Fruit fly (Drosophila melanogaster) whole organism, embryonic: ENCODE results near the gene CG18508.
A peak's percentile ranks its signal among the peaks of the same experiment; 100 is the strongest.

Experiments used
- Awh ChIP-seq: fragments of 200-800 bp; sonication (Bioruptor generic); IDR thresholded peaks from 2 replicates; pipeline ENCODE4, ENCODE4 v1.3.6; 2022; ENCODE audit warnings: missing biosample characterization, missing genetic modification characterization
- CG10267 ChIP-seq: fragments of 200-800 bp; sonication (Bioruptor generic); optimal IDR thresholded peaks from 2 replicates; lab custom pipeline; 2018; ENCODE audit warnings: missing biosample characterization, mild to moderate bottlenecking, missing genetic modification characterization, moderate library complexity
- CG10431 ChIP-seq: fragments of 200-800 bp; sonication (Bioruptor generic); optimal IDR thresholded peaks from 3 replicates; lab custom pipeline; 2018; ENCODE audit warnings: missing biosample characterization, mild to moderate bottlenecking, missing genetic modification characterization
- CG12391 ChIP-seq: fragments of 200-800 bp; sonication (Bioruptor generic); optimal IDR thresholded peaks from 3 replicates; lab custom pipeline; 2018; ENCODE audit warnings: missing biosample characterization, mild to moderate bottlenecking, missing genetic modification characterization, moderate library complexity
- CG12744 ChIP-seq: fragments of 200-800 bp; sonication (Bioruptor generic); optimal IDR thresholded peaks from 2 replicates; lab custom pipeline; 2016; ENCODE audit warnings: missing biosample characterization, missing genetic modification characterization
- CG15514 ChIP-seq: fragments of 200-800 bp; sonication (Bioruptor generic); optimal IDR thresholded peaks from 3 replicates; lab custom pipeline; 2017; ENCODE audit warnings: missing biosample characterization, missing genetic modification characterization, mild to moderate bottlenecking, moderate library complexity, missing genetic modification reagents
- CG17361 ChIP-seq: fragments of 200-800 bp; sonication (Bioruptor generic); IDR thresholded peaks from 3 replicates; pipeline ENCODE4 v1.3.6; 2022; ENCODE audit warnings: missing biosample characterization, missing genetic modification characterization
- CG18619 ChIP-seq: fragments of 200-800 bp; sonication (Bioruptor generic); optimal IDR thresholded peaks from 3 replicates; lab custom pipeline; 2017; ENCODE audit warnings: missing biosample characterization, mild to moderate bottlenecking, missing genetic modification characterization
- CG2202 ChIP-seq: fragments of 200-800 bp; sonication (Bioruptor generic); optimal IDR thresholded peaks from 2 replicates; lab custom pipeline; 2018; ENCODE audit warnings: missing biosample characterization, mild to moderate bottlenecking, missing genetic modification characterization
- CG30020 ChIP-seq: fragments of 200-800 bp; optimal IDR thresholded peaks from 2 replicates; lab custom pipeline; 2019; ENCODE audit warnings: missing biosample characterization, mild to moderate bottlenecking, missing genetic modification characterization, moderate library complexity
- CG3163 ChIP-seq: fragments of 200-800 bp; sonication (Bioruptor generic); optimal IDR thresholded peaks from 3 replicates; lab custom pipeline; 2016; ENCODE audit warnings: missing biosample characterization, missing genetic modification characterization
- CG3281 ChIP-seq: fragments of 200-800 bp; sonication (Bioruptor generic); optimal IDR thresholded peaks from 3 replicates; lab custom pipeline; 2017; ENCODE audit warnings: missing biosample characterization, mild to moderate bottlenecking, missing genetic modification characterization
- CG5245 ChIP-seq: fragments of 200-800 bp; sonication (Bioruptor generic); optimal IDR thresholded peaks from 3 replicates; lab custom pipeline; 2016; ENCODE audit warnings: missing biosample characterization, missing genetic modification characterization
- CG6272 ChIP-seq: fragments of 200-800 bp; sonication (Bioruptor generic); IDR thresholded peaks from 2 replicates; pipeline ENCODE4 v1.3.6; 2022; ENCODE audit warnings: missing biosample characterization, missing genetic modification characterization
- CG6654 ChIP-seq: fragments of 200-800 bp; sonication (Bioruptor generic); optimal IDR thresholded peaks from 2 replicates; lab custom pipeline; 2017; ENCODE audit warnings: missing biosample characterization, mild to moderate bottlenecking, missing genetic modification characterization
- CG6689 ChIP-seq: fragments of 200-800 bp; sonication (Bioruptor generic); IDR thresholded peaks from 2 replicates; pipeline ENCODE4 v1.3.6; 2022; ENCODE audit warnings: missing biosample characterization, missing genetic modification characterization
- CG7963 ChIP-seq: fragments of 200-800 bp; sonication (Bioruptor generic); IDR thresholded peaks from 3 replicates; pipeline ENCODE4 v1.3.6; 2022; ENCODE audit warnings: missing biosample characterization, missing genetic modification characterization; ENCODE audit not compliant: partially characterized antibody
- CG8281 ChIP-seq: fragments of 200-800 bp; sonication (Bioruptor generic); optimal IDR thresholded peaks from 2 replicates; lab custom pipeline; 2018; ENCODE audit warnings: missing biosample characterization, mild to moderate bottlenecking, missing genetic modification characterization, moderate library complexity
- CG8765 ChIP-seq: fragments of 200-800 bp; sonication (Bioruptor generic); IDR thresholded peaks from 2 replicates; pipeline ENCODE4 v1.3.6; 2022; ENCODE audit warnings: missing biosample characterization, missing genetic modification characterization
- CG9437 ChIP-seq: fragments of 200-800 bp; sonication (Bioruptor generic); optimal IDR thresholded peaks from 2 replicates; lab custom pipeline; 2018; ENCODE audit warnings: missing biosample characterization, mild to moderate bottlenecking, missing genetic modification characterization
- Doc2 ChIP-seq: fragments of 200-800 bp; sonication (Bioruptor generic); IDR thresholded peaks from 2 replicates; pipeline ENCODE4 v1.3.6; 2022; ENCODE audit warnings: missing biosample characterization, missing genetic modification characterization
- Hey ChIP-seq: fragments of 200-800 bp; sonication (Bioruptor generic); optimal IDR thresholded peaks from 3 replicates; lab custom pipeline; 2018; ENCODE audit warnings: missing biosample characterization, mild to moderate bottlenecking, missing genetic modification characterization
- Hr51 ChIP-seq, 2 experiments: fragments of 200-800 bp; sonication (Bioruptor generic); optimal IDR thresholded peaks; 2 replicates in 1 of 2; 3 replicates in 1 of 2; lab custom pipeline; 2016 to 2018; ENCODE audit warnings: missing biosample characterization in 2 of 2, missing genetic modification characterization in 2 of 2, mild to moderate bottlenecking in 1 of 2, moderate library complexity in 1 of 2
- Jarid2 ChIP-seq: fragments of 200-800 bp; sonication (Bioruptor generic); optimal IDR thresholded peaks from 3 replicates; lab custom pipeline; 2017; ENCODE audit warnings: mild to moderate bottlenecking, missing biosample characterization, missing genetic modification reagents, missing genetic modification characterization
- Kr ChIP-seq: fragments of 200-800 bp; sonication (Bioruptor generic); optimal IDR thresholded peaks from 2 replicates; lab custom pipeline; 2017; ENCODE audit warnings: missing biosample characterization, mild to moderate bottlenecking, missing genetic modification characterization
- Lpt ChIP-seq: fragments of >200 bp; optimal IDR thresholded peaks from 2 replicates; lab custom pipeline; 2018; ENCODE audit warnings: missing biosample characterization, missing genetic modification characterization
- NC2α ChIP-seq: fragments of 200-800 bp; sonication (Bioruptor generic); optimal IDR thresholded peaks from 2 replicates; lab custom pipeline; 2016; ENCODE audit warnings: missing biosample characterization, missing genetic modification characterization
- NfI ChIP-seq: fragments of 200-800 bp; sonication (Bioruptor generic); optimal IDR thresholded peaks from 3 replicates; lab custom pipeline; 2018; ENCODE audit warnings: missing biosample characterization, mild to moderate bottlenecking, missing genetic modification characterization, moderate library complexity
- Sox102F ChIP-seq: fragments of 200-800 bp; sonication (Bioruptor generic); optimal IDR thresholded peaks from 2 replicates; lab custom pipeline; 2018; ENCODE audit warnings: missing biosample characterization, mild to moderate bottlenecking, missing genetic modification characterization, moderate library complexity
- Usf ChIP-seq: fragments of 200-800 bp; sonication (Bioruptor generic); optimal IDR thresholded peaks from 2 replicates; lab custom pipeline; 2017; ENCODE audit warnings: missing genotype, missing biosample characterization, missing genetic modification characterization
- abd-A ChIP-seq: fragments of 200-800 bp; sonication (Bioruptor generic); optimal IDR thresholded peaks from 3 replicates; lab custom pipeline; 2019; ENCODE audit warnings: missing biosample characterization, mild to moderate bottlenecking, missing genetic modification characterization, moderate library complexity
- ac ChIP-seq: fragments of 200-800 bp; sonication (Bioruptor generic); optimal IDR thresholded peaks from 3 replicates; lab custom pipeline; 2017; ENCODE audit warnings: missing biosample characterization, mild to moderate bottlenecking, missing genetic modification characterization
- ap ChIP-seq: fragments of 200-800 bp; sonication (Bioruptor generic); IDR thresholded peaks from 2 replicates; pipeline ENCODE4 v1.3.6; 2022; ENCODE audit warnings: missing biosample characterization, missing genetic modification characterization
- br ChIP-seq: fragments of >200 bp; optimal IDR thresholded peaks from 2 replicates; lab custom pipeline; 2017
- caup ChIP-seq: fragments of 200-800 bp; sonication (Bioruptor generic); optimal IDR thresholded peaks from 3 replicates; lab custom pipeline; 2017; ENCODE audit warnings: missing biosample characterization, mild to moderate bottlenecking, missing genetic modification characterization, moderate library complexity; ENCODE audit not compliant: severe bottlenecking
- ci ChIP-seq: fragments of 200-800 bp; sonication (Bioruptor generic); IDR thresholded peaks from 3 replicates; pipeline ENCODE4 v1.3.6; 2022; ENCODE audit warnings: missing biosample characterization, missing genetic modification characterization
- danr ChIP-seq: fragments of 200-800 bp; sonication (Bioruptor generic); IDR thresholded peaks from 2 replicates; pipeline ENCODE4 v1.3.6; 2022; ENCODE audit warnings: missing biosample characterization, missing genetic modification characterization
- ems ChIP-seq: fragments of 200-800 bp; sonication (Bioruptor generic); optimal IDR thresholded peaks from 3 replicates; lab custom pipeline; 2016; ENCODE audit warnings: missing biosample characterization, missing genetic modification characterization
- gem ChIP-seq: fragments of 200-800 bp; sonication (Bioruptor generic); optimal IDR thresholded peaks from 2 replicates; lab custom pipeline; 2019; ENCODE audit warnings: missing biosample characterization, mild to moderate bottlenecking, missing genetic modification characterization, moderate library complexity
- ham ChIP-seq: fragments of 200-800 bp; sonication (Bioruptor generic); IDR thresholded peaks from 2 replicates; pipeline ENCODE4 v1.3.6; 2022; ENCODE audit warnings: missing biosample characterization, missing genetic modification characterization
- luna ChIP-seq: fragments of 200-800 bp; sonication (Bioruptor generic); optimal IDR thresholded peaks from 2 replicates; lab custom pipeline; 2016; ENCODE audit warnings: missing biosample characterization, missing genetic modification characterization
- maf-S ChIP-seq: fragments of 200-800 bp; sonication (Bioruptor generic); optimal IDR thresholded peaks from 2 replicates; lab custom pipeline; 2016; ENCODE audit warnings: missing biosample characterization, missing genetic modification characterization
- nerfin-1 ChIP-seq: fragments of 200-800 bp; sonication (Bioruptor generic); optimal IDR thresholded peaks from 3 replicates; lab custom pipeline; 2019; ENCODE audit warnings: missing biosample characterization, mild to moderate bottlenecking, missing genetic modification characterization, moderate library complexity
- nom ChIP-seq: fragments of 200-800 bp; sonication (Bioruptor generic); optimal IDR thresholded peaks from 2 replicates; lab custom pipeline; 2017; ENCODE audit warnings: missing biosample characterization, missing genetic modification characterization, mild to moderate bottlenecking, moderate library complexity, missing genetic modification reagents
- peb ChIP-seq: fragments of 200-800 bp; sonication (Bioruptor generic); IDR thresholded peaks from 2 replicates; pipeline ENCODE4 v1.3.6; 2022; ENCODE audit warnings: missing biosample characterization, missing genetic modification characterization
- sna ChIP-seq: fragments of 200-800 bp; sonication (Bioruptor generic); IDR thresholded peaks from 2 replicates; pipeline ENCODE4 v1.3.6; 2022; ENCODE audit warnings: missing biosample characterization, missing genetic modification characterization; ENCODE audit not compliant: partially characterized antibody
- tap ChIP-seq: fragments of 200-800 bp; optimal IDR thresholded peaks from 3 replicates; lab custom pipeline; 2019; ENCODE audit warnings: missing biosample characterization, mild to moderate bottlenecking, missing genetic modification characterization, moderate library complexity
- trh ChIP-seq: fragments of 200-800 bp; sonication (Bioruptor generic); optimal IDR thresholded peaks from 2 replicates; lab custom pipeline; 2016; ENCODE audit warnings: missing biosample characterization, missing genetic modification characterization
- zen ChIP-seq: fragments of 200-800 bp; sonication (Bioruptor generic); optimal IDR thresholded peaks from 3 replicates; lab custom pipeline; 2018; ENCODE audit warnings: missing biosample characterization, mild to moderate bottlenecking, missing genetic modification characterization, moderate library complexity

Gene CG18508

dm6 chrX:3134383-3135101 is 38.4 kb downstream of the CG18508 start, which contains the start of gene N (continued):
- TF ChIP-seq nerfin-1 (tag; lab: Kevin White, UChicago) (no peak), CG8281 (tag; lab: Kevin White, UChicago) (no peak), NC2α (GFP tag; lab: Kevin White, UChicago) (no peak), CG12744 (peak; percentile 42), Jarid2 (GFP tag; lab: Kevin White, UChicago) (peak; percentile 88), abd-A (tag; lab: Kevin White, UChicago) (no peak), CG2202 (tag; lab: Kevin White, UChicago) (no peak), ap (GFP tag; lab: Robert Waterston, UW) (0 out of 2 replicates have a peak, but pooled peaks have one; percentile 22), danr (no peak; the same call in 1 of the 2 replicates), Hr51 (GFP tag; optimal IDR thresholded peaks at IDR 0.05; lab: Kevin White, UChicago) (peak; percentile 14 to 67), maf-S (peak; percentile 36), CG15514 (peak; percentile 77), luna (GFP tag; lab: Kevin White, UChicago) (peak; percentile 59), CG8765 (GFP tag; lab: Robert Waterston, UW) (peak; percentile 28; the same call in 1 of the 2 replicates), gem (tag; lab: Kevin White, UChicago) (peak; percentile 75), Usf (GFP tag; lab: Kevin White, UChicago) (no peak), CG6654 (GFP tag; lab: Kevin White, UChicago) (no peak), nom (peak; percentile 46), ham (GFP tag; lab: Robert Waterston, UW) (no peak), CG9437 (GFP tag; lab: Kevin White, UChicago) (peak; percentile 31), CG30020 (tag; lab: Kevin White, UChicago) (no peak), CG12391 (peak; percentile 65), CG3281 (peak; percentile 40), CG5245 (GFP tag; lab: Kevin White, UChicago) (peak; percentile 11), ac (GFP tag; lab: Kevin White, UChicago) (no peak), Kr (peak; percentile 16), CG17361 (GFP tag; lab: Robert Waterston, UW) (peak; percentile 42; the same call in 2 of the 3 replicates), Awh (no peak; the same call in 1 of the 2 replicates), NfI (GFP tag; lab: Kevin White, UChicago) (peak; percentile 23), CG3163 (peak; percentile 47), CG6272 (GFP tag; lab: Robert Waterston, UW) (no peak), CG6689 (peak; percentile 52), br (lab: Kevin White, UChicago) (no peak), CG10267 (tag; lab: Kevin White, UChicago) (peak; percentile 63), sna (GFP tag; lab: Robert Waterston, UW) (0 out of 2 replicates have a peak, but pooled peaks have one; percentile 12), caup (peak; percentile 43), Doc2 (no peak), zen (peak; percentile 20), Lpt (GFP tag; lab: Kevin White, UChicago) (no peak), tap (tag; lab: Kevin White, UChicago) (no peak), Hey (tag; lab: Kevin White, UChicago) (no peak), CG18619 (GFP tag; lab: Kevin White, UChicago) (no peak), peb (no peak), ems (GFP tag; lab: Kevin White, UChicago) (no peak), Sox102F (GFP tag; lab: Kevin White, UChicago) (peak; percentile 47), ci (GFP tag; lab: Robert Waterston, UW) (peak; percentile 71), CG10431 (peak; percentile 6), trh (peak; percentile 12), CG7963 (GFP tag; lab: Robert Waterston, UW) (no peak; the same call in 2 of the 3 replicates)
